Fruit fly (Drosophila melanogaster): ENCODE results near the gene CG32115.

The CG32115 gene

DNA sequence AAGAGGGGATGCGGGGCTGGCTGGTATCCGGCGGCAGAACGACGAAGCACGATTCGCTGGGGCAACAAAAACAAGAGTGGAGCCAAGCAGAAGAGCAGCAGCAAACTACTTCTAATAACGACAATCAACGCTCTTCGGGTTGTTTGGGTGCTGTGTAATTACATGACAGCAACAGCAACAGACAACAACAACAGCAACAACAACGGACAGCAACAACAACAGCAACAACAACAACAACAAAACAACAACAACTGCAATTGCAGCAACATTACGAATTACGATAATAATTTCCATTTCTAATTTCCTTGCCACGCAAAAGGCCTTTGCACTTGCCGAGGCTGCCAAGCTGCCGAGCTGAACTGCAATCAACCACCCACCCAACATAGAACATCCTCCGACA lies 49.0 kb downstream of the CG32115 start:
- TF ChIP-seq Sox14 (GFP tag; optimal IDR thresholded peaks at IDR 0.05) (no peak), svp (GFP tag) (no peak), CG6276 (GFP tag; optimal IDR thresholded peaks at IDR 0.05) (no peak), OdsH (GFP tag; optimal IDR thresholded peaks at IDR 0.05) (no peak), topi (GFP tag; optimal IDR thresholded peaks at IDR 0.05) (no peak), CG1621 (tag; optimal IDR thresholded peaks at IDR 0.05) (no peak), CG11294 (GFP tag; IDR thresholded peaks at IDR 0.05) (no peak), salr (GFP tag; optimal IDR thresholded peaks at IDR 0.05) (no peak), Sox15 (GFP tag; optimal IDR thresholded peaks at IDR 0.05) (no peak)

DNA sequence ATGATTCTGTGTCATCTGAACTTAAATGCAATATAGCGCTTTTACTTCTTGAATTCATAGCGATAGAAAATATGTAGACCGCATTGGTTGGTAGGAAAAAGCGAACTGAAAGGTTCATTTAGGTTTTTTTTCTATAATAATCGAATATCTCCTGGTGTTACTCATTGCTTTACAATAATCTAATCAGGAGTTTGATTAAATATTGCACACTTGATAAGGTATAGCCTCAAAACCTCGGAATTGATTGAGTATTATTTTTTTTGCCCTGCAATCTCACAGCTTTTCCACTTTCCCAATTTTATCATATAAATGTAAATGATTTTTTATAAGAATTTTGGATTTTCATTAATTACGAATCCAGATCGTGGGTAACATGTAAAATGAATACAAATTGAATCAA lies 50.6 kb downstream of the CG32115 start, which contains the start of gene CG10943:
TSS of gene CG10943 (minus strand) at position 101 of the 400 bp plus-strand sequence.
- no peak for TF ChIP-seq Ets21C (GFP tag; optimal IDR thresholded peaks at IDR 0.05)
- TF ChIP-seq vri (GFP tag; optimal IDR thresholded peaks at IDR 0.05): peak; percentile 14
